Worm (Caenorhabditis elegans): Measurements from ENCODE around the gene clc-17.

- no peak for TF ChIP-seq nhr-25 (tag; optimal IDR thresholded peaks at IDR 0.05)
- TF ChIP-seq elt-2 (tag; optimal IDR thresholded peaks at IDR 0.05): no peak
Observed at ce11 chrX:11134750-11135394, 27.7 kb downstream of the clc-17 start.

Measured in whole organism, L3 larva.